Fruit fly (Drosophila melanogaster): Measurements from ENCODE around the gene Atg17.
A peak's percentile ranks its signal among the peaks of the same experiment; 100 is the strongest.

Gene Atg17

dm6 chr3R:5622985-5623630, 46.4 kb upstream of the Atg17 start (continued):
- peak; percentile 56 for TF ChIP-seq ewg (GFP tag; optimal IDR thresholded peaks at IDR 0.05)
- TF ChIP-seq Dll (GFP tag; IDR thresholded peaks at IDR 0.05; ENCODE audit: partially characterized antibody) = no peak
- peak; percentile 89 for TF ChIP-seq CG8924 (tag; optimal IDR thresholded peaks at IDR 0.05)
- peak; percentile 47 for TF ChIP-seq HmgD (GFP tag; optimal IDR thresholded peaks at IDR 0.05)
- TF ChIP-seq wek (GFP tag; optimal IDR thresholded peaks at IDR 0.05) = peak; percentile 89
- peak; percentile 89 for TF ChIP-seq CG4328 (GFP tag; optimal IDR thresholded peaks at IDR 0.05)
- TF ChIP-seq inv (GFP tag; IDR thresholded peaks at IDR 0.05; ENCODE audit: partially characterized antibody) = no peak
- peak; percentile 60 for TF ChIP-seq CG5180 (GFP tag; optimal IDR thresholded peaks at IDR 0.05)
- peak; percentile 22 for TF ChIP-seq CG4282 (GFP tag; optimal IDR thresholded peaks at IDR 0.05)
- TF ChIP-seq Dp (GFP tag; optimal IDR thresholded peaks at IDR 0.05) = no peak
- no peak for TF ChIP-seq ham (GFP tag; IDR thresholded peaks at IDR 0.05)
- peak; percentile 64 for TF ChIP-seq CG8281 (tag; optimal IDR thresholded peaks at IDR 0.05)
- no peak for TF ChIP-seq stc (GFP tag; IDR thresholded peaks at IDR 0.05)
- TF ChIP-seq jing (GFP tag; optimal IDR thresholded peaks at IDR 0.05) = no peak
- TF ChIP-seq Antp (GFP tag; optimal IDR thresholded peaks at IDR 0.05) = peak; percentile 56
- TF ChIP-seq CG14667 (GFP tag; IDR thresholded peaks at IDR 0.05) = no peak
- TF ChIP-seq CG4854 (GFP tag; optimal IDR thresholded peaks at IDR 0.05) = peak; percentile 77

- peak; percentile 74 for TF ChIP-seq ftz-f1 (GFP tag; optimal IDR thresholded peaks at IDR 0.05)
- TF ChIP-seq ERR (GFP tag; optimal IDR thresholded peaks at IDR 0.05) = peak; percentile 81
- TF ChIP-seq ATbp (GFP tag; optimal IDR thresholded peaks at IDR 0.05) = peak; percentile 93
- no peak for TF ChIP-seq CG4730 (GFP tag; IDR thresholded peaks at IDR 0.05)
- TF ChIP-seq CG7556 (GFP tag; optimal IDR thresholded peaks at IDR 0.05) = peak; percentile 84
- peak; percentile 96 for TF ChIP-seq bcd (GFP tag; optimal IDR thresholded peaks at IDR 0.05)
- TF ChIP-seq CG3407 (GFP tag; optimal IDR thresholded peaks at IDR 0.05) = peak; percentile 93
- peak; percentile 90 for TF ChIP-seq Sox100B (GFP tag; optimal IDR thresholded peaks at IDR 0.05)
- TF ChIP-seq Aef1 (GFP tag; IDR thresholded peaks at IDR 0.05) = no peak
- no peak for TF ChIP-seq CG34224 (GFP tag; IDR thresholded peaks at IDR 0.05; ENCODE audit: partially characterized antibody)
- TF ChIP-seq vvl (GFP tag; IDR thresholded peaks at IDR 0.05) = no peak
- no peak for TF ChIP-seq wor (GFP tag; IDR thresholded peaks at IDR 0.05)
- no peak for TF ChIP-seq CG31224 (GFP tag; IDR thresholded peaks at IDR 0.05)
- peak; percentile 88 for TF ChIP-seq Bdp1 (GFP tag; optimal IDR thresholded peaks at IDR 0.05)
- TF ChIP-seq ssp (GFP tag; IDR thresholded peaks at IDR 0.05) = no peak
- TF ChIP-seq Rx (GFP tag; IDR thresholded peaks at IDR 0.05) = no peak
- TF ChIP-seq Lim3 (GFP tag; IDR thresholded peaks at IDR 0.05) = no peak
- peak; percentile 98 for TF ChIP-seq mirr (GFP tag; optimal IDR thresholded peaks at IDR 0.05)
- peak; percentile 86 for TF ChIP-seq Kr (GFP tag; optimal IDR thresholded peaks at IDR 0.05)
- TF ChIP-seq salm (tag; optimal IDR thresholded peaks at IDR 0.05) = peak; percentile 82
- peak; percentile 83 for TF ChIP-seq CG12299 (tag; optimal IDR thresholded peaks at IDR 0.05)
- TF ChIP-seq CG8478 (optimal IDR thresholded peaks at IDR 0.05) = peak; percentile 69
- no peak for TF ChIP-seq Ada2b (GFP tag; IDR thresholded peaks at IDR 0.05)
- TF ChIP-seq pros (GFP tag; optimal IDR thresholded peaks at IDR 0.05) = peak; percentile 44
- peak; percentile 94 for TF ChIP-seq nau (GFP tag; optimal IDR thresholded peaks at IDR 0.05)
- peak in 1 of 2 experiments; percentile 52 for TF ChIP-seq Hr78 (GFP tag; optimal IDR thresholded peaks at IDR 0.05)
- TF ChIP-seq Antp (GFP tag; optimal IDR thresholded peaks at IDR 0.05) = peak; percentile 75
- no peak for TF ChIP-seq Bgb (GFP tag; IDR thresholded peaks at IDR 0.05; ENCODE audit: partially characterized antibody)
- peak; percentile 92 for TF ChIP-seq Mad (GFP tag; optimal IDR thresholded peaks at IDR 0.05)
- peak; percentile 92 for TF ChIP-seq en (GFP tag; optimal IDR thresholded peaks at IDR 0.05)
- peak; percentile 88 for TF ChIP-seq CG17568 (GFP tag; optimal IDR thresholded peaks at IDR 0.05)
- no peak for TF ChIP-seq ken (GFP tag; IDR thresholded peaks at IDR 0.05)
These were observed 45.2 kb upstream of the Atg17 start, which contains the start of the genes Dph4, Spec2 and RpL13A for dm6 chr3R:5624115-5624878. TSS of gene Dph4 (minus strand) at chr3R:5624125. TSS of gene Spec2 (minus strand) at chr3R:5624125. TSS of gene RpL13A (plus strand) at chr3R:5624474.
